Worm (Caenorhabditis elegans) whole organism, mixed stage, embryonic: ENCODE measurements around the gene C46F9.5.

Source experiments
- elt-3 ChIP-seq: fragments of 150-350 bp; optimal IDR thresholded peaks from 2 replicates; lab custom pipeline; 2014; ENCODE audit warnings: missing biosample characterization, missing genetic modification characterization
- ham-2 ChIP-seq: fragments of 200-800 bp; sonication (Bioruptor generic); optimal IDR thresholded peaks from 2 replicates; lab custom pipeline; 2018; ENCODE audit warnings: mild to moderate bottlenecking, missing genetic modification characterization, missing compliant biosample characterization
- hlh-1 ChIP-seq: fragments of 150-350 bp; optimal IDR thresholded peaks from 2 replicates; lab custom pipeline; 2014; ENCODE audit warnings: missing biosample characterization, missing genetic modification reagents, missing genetic modification characterization
- lin-13 ChIP-seq: fragments of 150-350 bp; optimal IDR thresholded peaks from 2 replicates; lab custom pipeline; 2014; ENCODE audit warnings: missing biosample characterization, missing genetic modification characterization
- lsy-2 ChIP-seq: fragments of 150-350 bp; optimal IDR thresholded peaks from 2 replicates; lab custom pipeline; 2014; ENCODE audit warnings: missing biosample characterization, missing genetic modification characterization
- nhr-12 ChIP-seq: fragments of 150-350 bp; optimal IDR thresholded peaks from 2 replicates; lab custom pipeline; 2014; ENCODE audit warnings: missing biosample characterization, missing genetic modification characterization
- nhr-237 ChIP-seq: fragments of 150-350 bp; optimal IDR thresholded peaks from 2 replicates; lab custom pipeline; 2014; ENCODE audit warnings: missing biosample characterization, missing genetic modification characterization
- snpc-4 ChIP-seq: fragments of 150-350 bp; optimal IDR thresholded peaks from 2 replicates; lab custom pipeline; 2014; ENCODE audit warnings: missing biosample characterization, missing genetic modification characterization
- unc-62 ChIP-seq: fragments of 150-350 bp; optimal IDR thresholded peaks from 2 replicates; lab custom pipeline; 2014; ENCODE audit warnings: missing biosample characterization, missing genetic modification reagents, missing genetic modification characterization
- ztf-11 ChIP-seq: fragments of 150-350 bp; optimal IDR thresholded peaks from 2 replicates; lab custom pipeline; 2014; ENCODE audit warnings: missing biosample characterization, missing genetic modification characterization

DNA sequence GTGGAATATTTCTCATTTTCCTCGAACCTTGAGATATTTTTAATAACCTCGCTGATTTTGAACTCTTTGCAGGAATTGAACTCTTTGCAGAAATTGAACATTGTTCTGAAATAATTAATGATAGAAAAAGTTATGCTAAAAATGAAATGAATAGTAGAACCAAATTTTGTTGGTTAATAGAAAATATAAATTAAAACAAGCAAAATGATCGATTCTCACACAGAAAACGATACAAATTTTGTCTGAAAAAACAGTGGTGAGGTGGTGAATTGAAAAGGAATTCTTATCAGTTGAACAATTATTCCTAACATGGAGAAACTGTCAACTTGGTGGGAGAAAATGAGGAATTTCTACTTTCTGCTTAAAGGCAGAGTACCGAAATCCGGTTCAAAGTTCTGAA lies 10.7 kb upstream of the C46F9.5 start, which contains the start of gene math-6:
- TF ChIP-seq unc-62 (GFP tag; lab: Kevin White, UChicago): no peak
- no peak for TF ChIP-seq lin-13 (tag; lab: Kevin White, UChicago)
- no peak for TF ChIP-seq nhr-237 (tag; lab: Kevin White, UChicago)
- TF ChIP-seq ham-2 (GFP tag; lab: Kevin White, UChicago): no peak
- no peak for TF ChIP-seq snpc-4
- no peak for TF ChIP-seq elt-3 (tag; lab: Kevin White, UChicago)
- TF ChIP-seq hlh-1 (tag; lab: Kevin White, UChicago): no peak
- no peak for TF ChIP-seq ztf-11
- TF ChIP-seq nhr-12: no peak
- TF ChIP-seq lsy-2 (tag; lab: Kevin White, UChicago): no peak
